Worm (Caenorhabditis elegans) whole organism, L1 larva: ENCODE measurements around the gene dhs-19.

Experiments used
- ceh-63 ChIP-seq: fragments of 200-800 bp; sonication (Bioruptor generic); optimal IDR thresholded peaks from 2 replicates; lab custom pipeline; 2018; ENCODE audit warnings: mild to moderate bottlenecking, missing genetic modification characterization, missing compliant biosample characterization
- dpl-1 ChIP-seq, 3 experiments: fragments of 150-350 bp in 2 of 3; sonication (generic microtip) in 1 of 3; optimal IDR thresholded peaks; 2 replicates each; lab custom pipeline; 2014 to 2017; ENCODE audit warnings: missing biosample characterization in 3 of 3, missing genetic modification characterization in 3 of 3, missing genetic modification reagents in 3 of 3
- dsc-1 ChIP-seq: sonication (generic microtip); optimal IDR thresholded peaks from 2 replicates; lab custom pipeline; 2016; ENCODE audit warnings: mild to moderate bottlenecking, missing genetic modification characterization, missing compliant biosample characterization
- hlh-17 ChIP-seq: fragments of 200-800 bp; sonication (Bioruptor generic); optimal IDR thresholded peaks from 2 replicates; lab custom pipeline; 2018; ENCODE audit warnings: missing genetic modification characterization, mild to moderate bottlenecking, missing compliant biosample characterization, moderate library complexity, borderline replicate concordance
- jun-1 ChIP-seq: fragments of 150-350 bp; optimal IDR thresholded peaks from 2 replicates; lab custom pipeline; 2014; ENCODE audit warnings: missing biosample characterization, missing genetic modification reagents, missing genetic modification characterization
- lin-14 ChIP-seq: fragments of 200-800 bp; sonication (Bioruptor generic); optimal IDR thresholded peaks from 2 replicates; lab custom pipeline; 2018; ENCODE audit warnings: mild to moderate bottlenecking, missing genetic modification characterization, moderate library complexity, missing compliant biosample characterization
- lir-3 ChIP-seq: sonication (generic microtip); optimal IDR thresholded peaks from 2 replicates; lab custom pipeline; 2016; ENCODE audit warnings: mild to moderate bottlenecking, missing genetic modification characterization, moderate library complexity, missing compliant biosample characterization; ENCODE audit not compliant: poor library complexity
- mep-1 ChIP-seq: fragments of 150-350 bp; optimal IDR thresholded peaks from 2 replicates; lab custom pipeline; 2014; ENCODE audit warnings: missing biosample characterization, missing genetic modification characterization
- nhr-77 ChIP-seq: fragments of 150-350 bp; optimal IDR thresholded peaks from 2 replicates; lab custom pipeline; 2014; ENCODE audit warnings: missing biosample characterization, missing genetic modification characterization
- nhr-85 ChIP-seq: sonication (generic microtip); peaks from one replicate; lab custom pipeline; 2016; ENCODE audit warnings: missing genetic modification characterization, inconsistent platforms, missing compliant biosample characterization
- nhr-90 ChIP-seq: sonication (generic microtip); optimal IDR thresholded peaks from 2 replicates; lab custom pipeline; 2016; ENCODE audit warnings: mild to moderate bottlenecking, missing genetic modification characterization, missing compliant biosample characterization; ENCODE audit not compliant: poor library complexity
- pax-3 ChIP-seq: fragments of 200-800 bp; sonication (Bioruptor generic); optimal IDR thresholded peaks from 2 replicates; lab custom pipeline; 2018; ENCODE audit warnings: mild to moderate bottlenecking, missing genetic modification characterization, moderate library complexity, missing compliant biosample characterization
- snu-23 ChIP-seq: sonication (generic microtip); optimal IDR thresholded peaks from 2 replicates; lab custom pipeline; 2016; ENCODE audit warnings: missing genetic modification characterization, missing compliant biosample characterization

The dhs-19 gene

ce11 chrV:11443503-11443902 is 46.8 kb downstream of the dhs-19 start, which contains the start of gene F57B7.2:
TSS of gene F57B7.2 (minus strand) at chrV:11443603.
- peak; percentile 38 for TF ChIP-seq lin-14 (GFP tag; lab: Kevin White, UChicago)
- no peak for TF ChIP-seq nhr-90
- no peak for TF ChIP-seq nhr-85

DNA sequence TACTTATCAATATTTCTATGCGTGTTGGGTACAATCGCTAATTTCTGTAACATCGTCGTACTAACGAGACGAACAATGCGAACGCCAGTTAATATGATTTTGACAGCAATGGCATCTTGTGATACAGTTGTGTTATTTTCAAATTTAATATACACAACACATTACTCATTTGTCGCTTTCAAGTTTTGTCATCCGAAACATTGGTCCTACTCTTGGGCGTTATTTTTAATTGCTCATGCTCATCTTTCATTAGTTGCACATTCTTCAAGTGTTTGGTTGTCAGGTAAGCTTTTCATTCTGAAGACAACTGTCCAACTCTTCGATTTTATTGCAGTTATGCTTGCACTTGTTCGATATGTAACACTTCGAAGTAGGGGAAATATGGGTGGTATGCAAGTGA is 51.1 kb downstream of the dhs-19 start:
- TF ChIP-seq snu-23 (GFP tag; lab: Kevin White, UChicago): no peak
- TF ChIP-seq dsc-1 (tag; lab: Kevin White, UChicago): no peak
- TF ChIP-seq dpl-1 (GFP tag; optimal IDR thresholded peaks at IDR 0.05; lab: Kevin White, UChicago): no peak
- no peak for TF ChIP-seq jun-1
- TF ChIP-seq ceh-63: no peak
- TF ChIP-seq pax-3 (tag; lab: Kevin White, UChicago): no peak
- no peak for TF ChIP-seq lir-3 (tag; lab: Kevin White, UChicago)
- no peak for TF ChIP-seq nhr-77 (tag; lab: Kevin White, UChicago)
- no peak for TF ChIP-seq nhr-90
- TF ChIP-seq hlh-17 (GFP tag; lab: Kevin White, UChicago): no peak
- no peak for TF ChIP-seq mep-1 (tag; lab: Kevin White, UChicago)
